Fruit fly (Drosophila melanogaster): ENCODE results near the gene Gk1.

The Gk1 gene

dm6 chr3L:179490-180261 is 26.0 kb downstream of the Gk1 start, which contains the start of gene CG13875:
TSS of gene CG13875 (plus strand) at chr3L:179923.
- TF ChIP-seq h (optimal IDR thresholded peaks at IDR 0.05), result no peak
- no peak for TF ChIP-seq Sin3A (optimal IDR thresholded peaks at IDR 0.05)
- no peak for TF ChIP-seq ttk (optimal IDR thresholded peaks at IDR 0.05)
- no peak for TF ChIP-seq Myc (optimal IDR thresholded peaks at IDR 0.05)
- TF ChIP-seq insv (optimal IDR thresholded peaks at IDR 0.05), result no peak
- no peak for TF ChIP-seq psq (optimal IDR thresholded peaks at IDR 0.05)

dm6 chr3L:178913-179488 is 26.6 kb downstream of the Gk1 start, which contains the start of gene Vdup1:
TSS of gene Vdup1 (minus strand) at chr3L:178963.
- TF ChIP-seq h (optimal IDR thresholded peaks at IDR 0.05), result no peak
- no peak for TF ChIP-seq Myc (optimal IDR thresholded peaks at IDR 0.05)
- TF ChIP-seq Sin3A (optimal IDR thresholded peaks at IDR 0.05), result no peak
- no peak for TF ChIP-seq ttk (optimal IDR thresholded peaks at IDR 0.05)

- no peak for TF ChIP-seq ttk (optimal IDR thresholded peaks at IDR 0.05)
- no peak for TF ChIP-seq Myc (optimal IDR thresholded peaks at IDR 0.05)
- TF ChIP-seq Sin3A (optimal IDR thresholded peaks at IDR 0.05), result no peak
- TF ChIP-seq h (optimal IDR thresholded peaks at IDR 0.05), result no peak
Measured at dm6 chr3L:178445-178844, 27.2 kb downstream of the Gk1 start.

- TF ChIP-seq insv (optimal IDR thresholded peaks at IDR 0.05) (no peak), ttk (optimal IDR thresholded peaks at IDR 0.05) (no peak), h (optimal IDR thresholded peaks at IDR 0.05) (no peak), psq (optimal IDR thresholded peaks at IDR 0.05) (no peak), Myc (optimal IDR thresholded peaks at IDR 0.05) (no peak), Sin3A (optimal IDR thresholded peaks at IDR 0.05) (no peak)
Measured at dm6 chr3L:177938-178337, 27.7 kb downstream of the Gk1 start.

dm6 chr3L:175949-176348 is 29.7 kb downstream of the Gk1 start, which contains the start of gene CG7049:
TSS of gene CG7049 (minus strand) at chr3L:176228.
- no peak for TF ChIP-seq ttk (optimal IDR thresholded peaks at IDR 0.05)

- TF ChIP-seq Myc (optimal IDR thresholded peaks at IDR 0.05) (no peak), h (optimal IDR thresholded peaks at IDR 0.05) (no peak), ttk (optimal IDR thresholded peaks at IDR 0.05) (no peak), insv (optimal IDR thresholded peaks at IDR 0.05) (no peak), psq (optimal IDR thresholded peaks at IDR 0.05) (no peak), Sin3A (optimal IDR thresholded peaks at IDR 0.05) (no peak)
Measured at dm6 chr3L:174501-174900, 31.1 kb downstream of the Gk1 start.

- no peak for TF ChIP-seq psq (optimal IDR thresholded peaks at IDR 0.05)
- TF ChIP-seq Sin3A (optimal IDR thresholded peaks at IDR 0.05), result no peak
- TF ChIP-seq ttk (optimal IDR thresholded peaks at IDR 0.05), result no peak
- no peak for TF ChIP-seq Myc (optimal IDR thresholded peaks at IDR 0.05)
- no peak for TF ChIP-seq h (optimal IDR thresholded peaks at IDR 0.05)
- no peak for TF ChIP-seq insv (optimal IDR thresholded peaks at IDR 0.05)
Measured at dm6 chr3L:171729-172128, 33.9 kb downstream of the Gk1 start.

dm6 chr3L:166789-167132 is 38.9 kb downstream of the Gk1 start:
- TF ChIP-seq insv (optimal IDR thresholded peaks at IDR 0.05) (no peak), ttk (optimal IDR thresholded peaks at IDR 0.05) (no peak)

- no peak for TF ChIP-seq ttk (optimal IDR thresholded peaks at IDR 0.05)
- no peak for TF ChIP-seq h (optimal IDR thresholded peaks at IDR 0.05)
- no peak for TF ChIP-seq Myc (optimal IDR thresholded peaks at IDR 0.05)
- TF ChIP-seq insv (optimal IDR thresholded peaks at IDR 0.05), result no peak
- TF ChIP-seq Sin3A (optimal IDR thresholded peaks at IDR 0.05), result no peak
- no peak for TF ChIP-seq psq (optimal IDR thresholded peaks at IDR 0.05)
Measured at dm6 chr3L:165981-166788, 39.5 kb downstream of the Gk1 start.

dm6 chr3L:161833-162587 is 43.6 kb downstream of the Gk1 start:
- no peak for TF ChIP-seq psq (optimal IDR thresholded peaks at IDR 0.05)
- no peak for TF ChIP-seq Myc (optimal IDR thresholded peaks at IDR 0.05)
- no peak for TF ChIP-seq h (optimal IDR thresholded peaks at IDR 0.05)
- TF ChIP-seq Sin3A (optimal IDR thresholded peaks at IDR 0.05), result no peak
- no peak for TF ChIP-seq insv (optimal IDR thresholded peaks at IDR 0.05)
- TF ChIP-seq ttk (optimal IDR thresholded peaks at IDR 0.05), result no peak

- TF ChIP-seq psq (optimal IDR thresholded peaks at IDR 0.05), result no peak
- TF ChIP-seq ttk (optimal IDR thresholded peaks at IDR 0.05), result no peak
- no peak for TF ChIP-seq Myc (optimal IDR thresholded peaks at IDR 0.05)
- no peak for TF ChIP-seq insv (optimal IDR thresholded peaks at IDR 0.05)
- TF ChIP-seq Sin3A (optimal IDR thresholded peaks at IDR 0.05), result no peak
- no peak for TF ChIP-seq h (optimal IDR thresholded peaks at IDR 0.05)
Measured at dm6 chr3L:160446-161094, 45.1 kb downstream of the Gk1 start.

Data from Kc167 (cell line).